Worm (Caenorhabditis elegans) whole organism, L3 larva: ENCODE measurements around the gene ist-1.

ENCODE experiments used
- ceh-9 ChIP-seq: sonication (generic microtip); optimal IDR thresholded peaks from 2 replicates; lab custom pipeline; 2018; ENCODE audit warnings: missing biosample characterization, missing genetic modification characterization
- jun-1 ChIP-seq: fragments of 150-350 bp; optimal IDR thresholded peaks from 2 replicates; lab custom pipeline; 2014; ENCODE audit warnings: missing biosample characterization, missing genetic modification reagents, missing genetic modification characterization
- nhr-11 ChIP-seq: fragments of 150-350 bp; optimal IDR thresholded peaks from 2 replicates; lab custom pipeline; 2014; ENCODE audit warnings: missing biosample characterization, missing genetic modification characterization
- nhr-25 ChIP-seq: sonication (generic microtip); optimal IDR thresholded peaks from 2 replicates; lab custom pipeline; 2017; ENCODE audit warnings: missing biosample characterization, missing genetic modification characterization
- nhr-77 ChIP-seq: fragments of 150-350 bp; optimal IDR thresholded peaks from 2 replicates; lab custom pipeline; 2014; ENCODE audit warnings: missing biosample characterization, missing genetic modification characterization
- unc-62 ChIP-seq: fragments of 150-350 bp; sonication (generic microtip); optimal IDR thresholded peaks from 4 replicates; lab custom pipeline; 2014; ENCODE audit warnings: missing biosample characterization, missing genetic modification reagents, missing genetic modification characterization
- ztf-11 ChIP-seq: fragments of 150-350 bp; optimal IDR thresholded peaks from 2 replicates; lab custom pipeline; 2014; ENCODE audit warnings: missing biosample characterization, missing genetic modification characterization

DNA sequence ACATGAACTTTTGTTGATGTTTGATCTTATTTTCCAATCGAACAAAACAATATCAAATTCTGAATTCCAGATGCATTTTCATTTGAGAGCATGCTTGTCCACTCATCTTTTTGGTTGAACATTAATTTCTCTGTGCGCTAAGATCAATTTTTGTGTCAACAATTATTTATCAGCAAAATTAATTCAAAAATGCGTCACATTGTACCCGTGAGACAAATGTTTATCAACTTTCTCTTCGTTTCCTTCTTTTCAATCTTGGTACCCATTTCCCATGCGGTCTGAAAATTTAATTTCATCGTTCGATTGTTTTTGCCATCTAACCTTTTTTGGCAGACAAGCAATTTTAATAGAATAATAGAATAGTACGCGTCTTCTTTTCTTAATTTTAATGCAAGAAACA lies 2.4 kb upstream of the ist-1 start:
- no peak for TF ChIP-seq jun-1 (tag; lab: Kevin White, UChicago)
- no peak for TF ChIP-seq nhr-11 (tag; lab: Kevin White, UChicago)
- no peak for TF ChIP-seq unc-62
- no peak for TF ChIP-seq ztf-11
- TF ChIP-seq nhr-77 = no peak
- TF ChIP-seq nhr-25 (tag; lab: Kevin White, UChicago) = no peak
- no peak for TF ChIP-seq ceh-9 (tag; lab: Kevin White, UChicago)
